Worm (Caenorhabditis elegans): ENCODE data around the gene C02B10.6.

The C02B10.6 gene

ce11 chrIV:5033276-5033675 lies 37.4 kb upstream of the C02B10.6 start, which contains the start of gene C09B9.4:
TSS of gene C09B9.4 (minus strand) at chrIV:5033376.
- no peak for TF ChIP-seq F33H1.4 (GFP tag; IDR thresholded peaks at IDR 0.05)
- TF ChIP-seq ztf-25 (GFP tag; IDR thresholded peaks at IDR 0.05): no peak
- no peak for TF ChIP-seq egl-18 (GFP tag; IDR thresholded peaks at IDR 0.05)
- TF ChIP-seq B0019.2 (GFP tag; conservative IDR thresholded peaks at IDR 0.05): no peak
- TF ChIP-seq cebp-2 (GFP tag; IDR thresholded peaks at IDR 0.05): no peak
- TF ChIP-seq fkh-3 (tag; optimal IDR thresholded peaks at IDR 0.05): no peak

ce11 chrIV:5037489-5037888 lies 33.2 kb upstream of the C02B10.6 start, which contains the start of gene C09B9.1:
TSS of gene C09B9.1 (plus strand) at chrIV:5037789.
- no peak for TF ChIP-seq mcd-1 (GFP tag; IDR thresholded peaks at IDR 0.05)
- TF ChIP-seq ceh-27 (GFP tag; optimal IDR thresholded peaks at IDR 0.05): no peak
- no peak for TF ChIP-seq ztf-26 (tag; optimal IDR thresholded peaks at IDR 0.05)
- TF ChIP-seq Y79H2A.3 (GFP tag; conservative IDR thresholded peaks at IDR 0.05): no peak
- TF ChIP-seq Y95B8A.8 (GFP tag; IDR thresholded peaks at IDR 0.05): no peak
- TF ChIP-seq F49E8.2 (tag; optimal IDR thresholded peaks at IDR 0.05; ENCODE audit: insufficient read depth): no peak
- TF ChIP-seq egrh-3 (GFP tag; IDR thresholded peaks at IDR 0.05): no peak
- no peak for TF ChIP-seq T26A5.8 (tag; optimal IDR thresholded peaks at IDR 0.05)
- no peak for TF ChIP-seq attf-5 (GFP tag; optimal IDR thresholded peaks at IDR 0.05)
- no peak for TF ChIP-seq aptf-3 (GFP tag; IDR thresholded peaks at IDR 0.05)
- no peak for TF ChIP-seq nfyb-1 (GFP tag; IDR thresholded peaks at IDR 0.05)
- TF ChIP-seq repo-1 (tag; optimal IDR thresholded peaks at IDR 0.05): no peak
- TF ChIP-seq ceh-91 (GFP tag; IDR thresholded peaks at IDR 0.05): no peak
- no peak for TF ChIP-seq ztf-25 (GFP tag; IDR thresholded peaks at IDR 0.05)
- no peak for TF ChIP-seq akir-1 (GFP tag; optimal IDR thresholded peaks at IDR 0.05)
- TF ChIP-seq F55B11.4 (tag; optimal IDR thresholded peaks at IDR 0.05; ENCODE audit: borderline replicate concordance, insufficient read depth): no peak

- TF ChIP-seq hsf-1 (GFP tag; IDR thresholded peaks at IDR 0.05) (no peak), F55B11.4 (tag; optimal IDR thresholded peaks at IDR 0.05; ENCODE audit: borderline replicate concordance, insufficient read depth) (no peak), B0261.1 (tag; optimal IDR thresholded peaks at IDR 0.05) (peak; percentile 91), somi-1 (GFP tag; optimal IDR thresholded peaks at IDR 0.05) (peak; percentile 8), efl-1 (GFP tag; optimal IDR thresholded peaks at IDR 0.05) (no peak), madf-10 (tag; optimal IDR thresholded peaks at IDR 0.05) (peak; percentile 46), T07F8.4 (tag; optimal IDR thresholded peaks at IDR 0.05) (peak; percentile 49), him-1 (tag; optimal IDR thresholded peaks at IDR 0.05) (peak; percentile 84), cebp-2 (GFP tag; IDR thresholded peaks at IDR 0.05) (peak; percentile 66; the same call in 1 of the 2 replicates), nhr-120 (GFP tag; IDR thresholded peaks at IDR 0.05) (0 out of 2 replicates have a peak, but pooled peaks have one; percentile 60), F49E8.2 (tag; optimal IDR thresholded peaks at IDR 0.05; ENCODE audit: insufficient read depth) (peak; percentile 28), die-1 (tag; optimal IDR thresholded peaks at IDR 0.05) (peak; percentile 86), ceh-91 (GFP tag; IDR thresholded peaks at IDR 0.05) (no peak), Y67H2A.10 (GFP tag; conservative IDR thresholded peaks at IDR 0.05) (no peak; the same call in 1 of the 2 replicates), hmg-20 (GFP tag; IDR thresholded peaks at IDR 0.05) (no peak), ztf-3 (GFP tag; optimal IDR thresholded peaks at IDR 0.05) (no peak), pha-4 (tag; optimal IDR thresholded peaks at IDR 0.05) (no peak), nfyb-1 (GFP tag; IDR thresholded peaks at IDR 0.05) (peak; percentile 87), unc-130 (GFP tag; optimal IDR thresholded peaks at IDR 0.05) (peak; percentile 44), egl-18 (GFP tag; IDR thresholded peaks at IDR 0.05) (no peak), F23B12.7 (tag; optimal IDR thresholded peaks at IDR 0.05; ENCODE audit: insufficient read depth) (peak; percentile 66), ZK185.1 (tag; optimal IDR thresholded peaks at IDR 0.05; ENCODE audit: poor library complexity, severe bottlenecking) (peak; percentile 47), tbx-9 (tag; optimal IDR thresholded peaks at IDR 0.05; ENCODE audit: borderline replicate concordance) (no peak), hrde-1 (tag; optimal IDR thresholded peaks at IDR 0.05; ENCODE audit: borderline replicate concordance) (peak; percentile 49), lsl-1 (GFP tag; optimal IDR thresholded peaks at IDR 0.05) (peak; percentile 32), F22D6.2 (tag; optimal IDR thresholded peaks at IDR 0.05) (no peak), Y79H2A.3 (GFP tag; conservative IDR thresholded peaks at IDR 0.05) (0 out of 2 replicates have a peak, but pooled peaks have one; percentile 62), tlf-1 (GFP tag; optimal IDR thresholded peaks at IDR 0.05) (no peak), madf-3 (GFP tag; IDR thresholded peaks at IDR 0.05) (peak; percentile 65; the same call in 1 of the 2 replicates), lin-26 (GFP tag; IDR thresholded peaks at IDR 0.05) (peak; percentile 98)
These were observed 31.9 kb upstream of the C02B10.6 start for ce11 chrIV:5038744-5039143.

Data from whole organism, young adult.